Fruit fly (Drosophila melanogaster) whole organism, embryonic: ENCODE results near the gene Tcs6.
A peak's percentile ranks its signal among the peaks of the same experiment; 100 is the strongest.

Source experiments
- BtbVII ChIP-seq: fragments of 200-800 bp; sonication (Bioruptor generic); optimal IDR thresholded peaks from 3 replicates; lab custom pipeline; 2017; ENCODE audit warnings: missing biosample characterization, mild to moderate bottlenecking, missing genetic modification characterization
- CG10274 ChIP-seq: fragments of 200-800 bp; sonication (Bioruptor generic); optimal IDR thresholded peaks from 3 replicates; lab custom pipeline; 2017; ENCODE audit warnings: missing biosample characterization, mild to moderate bottlenecking, missing genetic modification characterization
- CG10565 ChIP-seq: fragments of 200-800 bp; sonication (Bioruptor generic); optimal IDR thresholded peaks from 3 replicates; lab custom pipeline; 2016; ENCODE audit warnings: missing biosample characterization, mild to moderate bottlenecking, missing genetic modification characterization
- CG10979 ChIP-seq: fragments of 200-800 bp; sonication (Bioruptor generic); optimal IDR thresholded peaks from 2 replicates; lab custom pipeline; 2018; ENCODE audit warnings: missing biosample characterization, mild to moderate bottlenecking, missing genetic modification characterization, moderate library complexity
- CG12219 ChIP-seq: fragments of 200-800 bp; sonication (Bioruptor generic); optimal IDR thresholded peaks from 3 replicates; lab custom pipeline; 2018; ENCODE audit warnings: missing biosample characterization, mild to moderate bottlenecking, missing genetic modification characterization
- CG1529 ChIP-seq: fragments of 200-800 bp; sonication (Bioruptor generic); optimal IDR thresholded peaks from 3 replicates; lab custom pipeline; 2018; ENCODE audit warnings: missing biosample characterization, missing genetic modification characterization
- CG1603 ChIP-seq: fragments of 200-800 bp; sonication (Bioruptor generic); optimal IDR thresholded peaks from 2 replicates; lab custom pipeline; 2019; ENCODE audit warnings: missing biosample characterization, mild to moderate bottlenecking, missing genetic modification characterization, moderate library complexity
- CG16813 ChIP-seq: fragments of 200-800 bp; sonication (Bioruptor generic); IDR thresholded peaks from 3 replicates; pipeline ENCODE4 v1.3.6; 2022; ENCODE audit warnings: missing biosample characterization, missing genetic modification characterization; ENCODE audit not compliant: partially characterized antibody
- CG17829 ChIP-seq: fragments of 200-800 bp; optimal IDR thresholded peaks from 2 replicates; lab custom pipeline; 2019; ENCODE audit warnings: missing biosample characterization, mild to moderate bottlenecking, missing genetic modification characterization, moderate library complexity
- CG1832 ChIP-seq: fragments of 200-800 bp; sonication (Bioruptor generic); optimal IDR thresholded peaks from 2 replicates; lab custom pipeline; 2017; ENCODE audit warnings: missing biosample characterization, mild to moderate bottlenecking, missing genetic modification characterization, inconsistent platforms
- CG32772 ChIP-seq: fragments of 200-800 bp; sonication (Bioruptor generic); IDR thresholded peaks from 2 replicates; pipeline ENCODE4 v1.3.6; 2022; ENCODE audit warnings: missing biosample characterization, missing genetic modification characterization
- CG33557 ChIP-seq: fragments of 200-800 bp; sonication (Bioruptor generic); optimal IDR thresholded peaks from 2 replicates; lab custom pipeline; 2019; ENCODE audit warnings: missing biosample characterization, mild to moderate bottlenecking, missing genetic modification characterization, moderate library complexity
- CG3847 ChIP-seq: fragments of 200-800 bp; sonication (Bioruptor generic); IDR thresholded peaks from 2 replicates; pipeline ENCODE4 v1.3.6; 2022; ENCODE audit warnings: missing biosample characterization, missing genetic modification characterization
- CG4282 ChIP-seq: fragments of 200-800 bp; sonication (Bioruptor generic); optimal IDR thresholded peaks from 2 replicates; lab custom pipeline; 2016; ENCODE audit warnings: missing biosample characterization, missing genetic modification characterization
- CG4328 ChIP-seq: fragments of 200-800 bp; sonication (Bioruptor generic); optimal IDR thresholded peaks from 3 replicates; lab custom pipeline; 2017; ENCODE audit warnings: missing biosample characterization, missing genetic modification reagents, missing genetic modification characterization
- CG4617 ChIP-seq: fragments of 200-800 bp; sonication (Bioruptor generic); optimal IDR thresholded peaks from 3 replicates; lab custom pipeline; 2016; ENCODE audit warnings: missing biosample characterization, missing genetic modification characterization, borderline replicate concordance
- CG4820 ChIP-seq: fragments of 200-800 bp; sonication (Bioruptor generic); optimal IDR thresholded peaks from 3 replicates; lab custom pipeline; 2016; ENCODE audit warnings: missing biosample characterization, missing genetic modification characterization
- D ChIP-seq, 2 experiments: fragments of 200-800 bp in 1 of 2; fragments of >200 bp in 1 of 2; sonication (Bioruptor generic) in 1 of 2; optimal IDR thresholded peaks; 2 replicates in 1 of 2; 3 replicates in 1 of 2; lab custom pipeline; 2017; ENCODE audit warnings: mild to moderate bottlenecking in 1 of 2, missing biosample characterization in 1 of 2, missing genetic modification characterization in 1 of 2, missing genetic modification reagents in 1 of 2
- Dip3 ChIP-seq: fragments of 200-800 bp; sonication (Bioruptor generic); optimal IDR thresholded peaks from 3 replicates; lab custom pipeline; 2016; ENCODE audit warnings: missing biosample characterization, missing genetic modification characterization
- HLH3B ChIP-seq: fragments of 200-800 bp; sonication (Bioruptor generic); IDR thresholded peaks from 2 replicates; pipeline ENCODE4 v1.3.6; 2022; ENCODE audit warnings: missing biosample characterization, missing genetic modification characterization
- Hey ChIP-seq: fragments of 200-800 bp; sonication (Bioruptor generic); optimal IDR thresholded peaks from 3 replicates; lab custom pipeline; 2018; ENCODE audit warnings: missing biosample characterization, mild to moderate bottlenecking, missing genetic modification characterization
- Jarid2 ChIP-seq: fragments of 200-800 bp; sonication (Bioruptor generic); optimal IDR thresholded peaks from 3 replicates; lab custom pipeline; 2017; ENCODE audit warnings: mild to moderate bottlenecking, missing biosample characterization, missing genetic modification reagents, missing genetic modification characterization
- Lpt ChIP-seq: fragments of >200 bp; optimal IDR thresholded peaks from 2 replicates; lab custom pipeline; 2018; ENCODE audit warnings: missing biosample characterization, missing genetic modification characterization
- Meics ChIP-seq: fragments of 200-800 bp; sonication (Bioruptor generic); optimal IDR thresholded peaks from 2 replicates; lab custom pipeline; 2017; ENCODE audit warnings: missing biosample characterization, mild to moderate bottlenecking, missing genetic modification characterization
- NFAT ChIP-seq: fragments of 200-800 bp; sonication (Bioruptor generic); IDR thresholded peaks from 2 replicates; pipeline ENCODE4 v1.3.6; 2022; ENCODE audit warnings: missing biosample characterization, missing genetic modification characterization
- ato ChIP-seq: fragments of 200-800 bp; sonication (Bioruptor generic); IDR thresholded peaks from 2 replicates; pipeline ENCODE4 v1.3.6; 2022; ENCODE audit warnings: missing biosample characterization, missing genetic modification characterization; ENCODE audit not compliant: partially characterized antibody
- az2 ChIP-seq: fragments of 200-800 bp; sonication (Bioruptor generic); optimal IDR thresholded peaks from 3 replicates; lab custom pipeline; 2016; ENCODE audit warnings: missing biosample characterization, missing genetic modification characterization
- br ChIP-seq: fragments of >200 bp; optimal IDR thresholded peaks from 2 replicates; lab custom pipeline; 2017
- ci ChIP-seq: fragments of 200-800 bp; sonication (Bioruptor generic); IDR thresholded peaks from 3 replicates; pipeline ENCODE4 v1.3.6; 2022; ENCODE audit warnings: missing biosample characterization, missing genetic modification characterization
- da ChIP-seq: fragments of 200-800 bp; sonication (Bioruptor generic); optimal IDR thresholded peaks from 2 replicates; lab custom pipeline; 2016; ENCODE audit warnings: missing biosample characterization, missing genetic modification characterization
- dysf ChIP-seq: fragments of 200-800 bp; sonication (Bioruptor generic); IDR thresholded peaks from 3 replicates; pipeline ENCODE4 v1.3.6; 2022; ENCODE audit warnings: missing biosample characterization, missing genetic modification characterization
- ewg ChIP-seq: fragments of 200-800 bp; sonication (Bioruptor generic); optimal IDR thresholded peaks from 3 replicates; lab custom pipeline; 2017; ENCODE audit warnings: mild to moderate bottlenecking, missing biosample characterization, missing genetic modification reagents, missing genetic modification characterization
- fd102C ChIP-seq: fragments of 200-800 bp; sonication (Bioruptor generic); optimal IDR thresholded peaks from 2 replicates; lab custom pipeline; 2018; ENCODE audit warnings: missing biosample characterization, mild to moderate bottlenecking, missing genetic modification characterization, moderate library complexity
- fd96Cb ChIP-seq: fragments of 200-800 bp; sonication (Bioruptor generic); optimal IDR thresholded peaks from 2 replicates; lab custom pipeline; 2018; ENCODE audit warnings: missing biosample characterization, mild to moderate bottlenecking, missing genetic modification characterization, moderate library complexity
- insv ChIP-seq, 2 experiments: fragments of 200-800 bp; sonication (Bioruptor generic); optimal IDR thresholded peaks; 3 replicates each; lab custom pipeline; 2016 to 2018; ENCODE audit warnings: missing biosample characterization in 2 of 2, missing genetic modification characterization in 2 of 2
- kah ChIP-seq: fragments of 200-800 bp; sonication (Bioruptor generic); optimal IDR thresholded peaks from 2 replicates; lab custom pipeline; 2018; ENCODE audit warnings: missing biosample characterization, mild to moderate bottlenecking, missing genetic modification characterization
- kni ChIP-seq: fragments of 200-800 bp; sonication (Bioruptor generic); optimal IDR thresholded peaks from 3 replicates; lab custom pipeline; 2017; ENCODE audit warnings: mild to moderate bottlenecking, missing biosample characterization, missing genetic modification reagents, missing genetic modification characterization
- nerfin-1 ChIP-seq: fragments of 200-800 bp; sonication (Bioruptor generic); optimal IDR thresholded peaks from 3 replicates; lab custom pipeline; 2019; ENCODE audit warnings: missing biosample characterization, mild to moderate bottlenecking, missing genetic modification characterization, moderate library complexity
- pros ChIP-seq: fragments of 200-800 bp; sonication (Bioruptor generic); optimal IDR thresholded peaks from 3 replicates; lab custom pipeline; 2019; ENCODE audit warnings: missing biosample characterization, mild to moderate bottlenecking, missing genetic modification characterization, moderate library complexity
- sc ChIP-seq, 3 experiments: fragments of >200 bp in 2 of 3; fragments of 200-800 bp in 1 of 3; sonication (Bioruptor generic) in 1 of 3; optimal IDR thresholded peaks; 2 replicates in 2 of 3; 3 replicates in 1 of 3; lab custom pipeline; 2017; ENCODE audit warnings: mild to moderate bottlenecking in 1 of 3, missing biosample characterization in 1 of 3, missing genetic modification characterization in 1 of 3, missing genetic modification reagents in 1 of 3
- scrt ChIP-seq: fragments of 200-800 bp; sonication (Bioruptor generic); optimal IDR thresholded peaks from 2 replicates; lab custom pipeline; 2018; ENCODE audit warnings: missing biosample characterization, mild to moderate bottlenecking, missing genetic modification characterization, moderate library complexity
- sens ChIP-seq: fragments of 200-800 bp; sonication (Bioruptor generic); peaks from one replicate; lab custom pipeline; 2016; ENCODE audit warnings: missing biosample characterization, missing genetic modification characterization
- tll ChIP-seq, 2 experiments: fragments of 200-800 bp in 1 of 2; fragments of >200 bp in 1 of 2; sonication (Bioruptor generic) in 1 of 2; optimal IDR thresholded peaks; 2 replicates each; lab custom pipeline; 2017 to 2019; ENCODE audit warnings: missing biosample characterization in 2 of 2, missing genetic modification characterization in 2 of 2, mild to moderate bottlenecking in 1 of 2, moderate library complexity in 1 of 2
- twi ChIP-seq: fragments of 200-800 bp; optimal IDR thresholded peaks from 2 replicates; lab custom pipeline; 2019; ENCODE audit warnings: missing biosample characterization, mild to moderate bottlenecking, missing genetic modification characterization, moderate library complexity
- z ChIP-seq: fragments of 200-800 bp; sonication (Bioruptor generic); IDR thresholded peaks from 3 replicates; pipeline ENCODE4 v1.3.6; 2022; ENCODE audit warnings: missing biosample characterization, missing genetic modification characterization

Gene Tcs6

dm6 chr3R:26034643-26035368 is 23.2 kb downstream of the Tcs6 start (continued):
- TF ChIP-seq sc (optimal IDR thresholded peaks at IDR 0.05; lab: Kevin White, UChicago) (no peak), sc (GFP tag; optimal IDR thresholded peaks at IDR 0.05; lab: Kevin White, UChicago) (peak; percentile 15), BtbVII (GFP tag; lab: Kevin White, UChicago) (no peak), kah (GFP tag; lab: Kevin White, UChicago) (peak; percentile 60), CG17829 (tag; lab: Kevin White, UChicago) (peak; percentile 6), D (optimal IDR thresholded peaks at IDR 0.05; lab: Kevin White, UChicago) (peak; percentile 66), D (GFP tag; optimal IDR thresholded peaks at IDR 0.05; lab: Kevin White, UChicago) (no peak), kni (GFP tag; lab: Kevin White, UChicago) (peak; percentile 95), CG33557 (GFP tag; lab: Kevin White, UChicago) (peak; percentile 44), dysf (GFP tag; lab: Robert Waterston, UW) (peak; percentile 38; the same call in 1 of the 3 replicates), CG1832 (peak; percentile 36), CG16813 (no peak)
- TF ChIP-seq, all 482 proteins: peak for 37

DNA sequence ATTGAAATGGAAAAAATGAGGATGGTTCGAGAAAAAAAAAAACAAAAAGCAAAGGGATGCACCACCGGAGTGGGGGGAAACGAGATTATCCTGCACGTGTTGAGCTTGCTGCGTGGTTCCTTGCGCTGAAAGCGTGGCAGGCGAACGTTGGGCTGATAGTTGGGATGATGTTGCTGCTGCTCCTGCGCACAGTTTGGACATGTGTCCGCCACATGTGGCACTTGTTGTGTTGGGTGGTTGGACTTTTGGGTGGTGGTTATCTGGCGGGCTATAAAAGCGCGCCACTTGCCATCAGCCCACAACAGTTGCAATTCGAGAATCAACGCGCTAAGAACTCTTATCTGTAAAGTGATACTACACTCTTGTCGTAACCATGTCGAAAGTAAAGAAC is 25.4 kb downstream of the Tcs6 start:
- TF ChIP-seq twi (peak; percentile 74), HLH3B (GFP tag; lab: Robert Waterston, UW) (no peak), Meics (GFP tag; lab: Kevin White, UChicago) (no peak), pros (GFP tag; lab: Kevin White, UChicago) (peak; percentile 41), Hey (tag; lab: Kevin White, UChicago) (peak; percentile 93), CG10565 (GFP tag; lab: Kevin White, UChicago) (no peak), ewg (GFP tag; lab: Kevin White, UChicago) (peak; percentile 72), nerfin-1 (tag; lab: Kevin White, UChicago) (no peak), scrt (GFP tag; lab: Kevin White, UChicago) (peak; percentile 16), CG32772 (GFP tag; lab: Robert Waterston, UW) (0 out of 2 replicates have a peak, but pooled peaks have one; percentile 15), CG12219 (GFP tag; lab: Kevin White, UChicago) (no peak), CG4328 (GFP tag; lab: Kevin White, UChicago) (no peak)

DNA sequence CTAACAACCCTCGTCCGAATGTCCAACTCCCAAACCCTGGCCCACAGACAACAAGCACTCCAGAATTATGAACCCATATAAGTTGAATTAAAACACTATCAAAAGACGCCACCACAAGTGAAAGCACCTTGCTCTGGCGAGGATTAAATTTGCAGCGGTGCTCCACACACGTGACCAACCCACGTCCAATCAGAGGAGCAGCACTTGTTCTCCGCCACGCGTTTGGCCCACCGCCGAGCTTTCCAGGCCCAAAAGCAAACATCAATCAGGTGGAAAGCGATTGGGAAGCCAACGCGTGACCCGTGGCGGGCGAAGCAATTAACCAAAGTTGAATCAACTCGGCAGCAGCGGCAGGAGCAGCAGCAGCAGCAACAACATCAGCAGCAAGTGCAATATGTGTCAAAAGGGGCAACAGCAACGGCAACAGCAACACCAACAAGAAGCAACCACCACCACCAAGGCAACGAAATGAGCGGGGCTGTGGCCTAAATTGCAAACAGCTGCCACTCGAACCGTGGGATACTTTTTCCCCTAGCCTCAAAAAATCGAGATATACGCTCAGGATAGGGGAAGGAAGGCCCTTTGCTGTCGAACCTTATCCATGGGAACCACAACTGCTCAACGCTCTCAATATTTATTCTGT is 25.9 kb downstream of the Tcs6 start:
- TF ChIP-seq CG4282 (GFP tag; lab: Kevin White, UChicago) (no peak), CG1529 (GFP tag; lab: Kevin White, UChicago) (no peak), NFAT (GFP tag; lab: Robert Waterston, UW) (no peak), tll (GFP tag; optimal IDR thresholded peaks at IDR 0.05; lab: Kevin White, UChicago) (peak in 1 of 2 experiments; percentile 44), az2 (GFP tag; lab: Kevin White, UChicago) (no peak), ato (GFP tag; lab: Robert Waterston, UW) (no peak), CG1603 (tag; lab: Kevin White, UChicago) (no peak), CG4617 (no peak), CG3847 (GFP tag; lab: Robert Waterston, UW) (no peak), Dip3 (no peak), z (GFP tag; lab: Robert Waterston, UW) (peak; percentile 47; the same call in 1 of the 3 replicates), CG10274 (GFP tag; lab: Kevin White, UChicago) (no peak), br (lab: Kevin White, UChicago) (no peak), Jarid2 (GFP tag; lab: Kevin White, UChicago) (no peak), insv (GFP tag; optimal IDR thresholded peaks at IDR 0.05; lab: Kevin White, UChicago) (peak in 1 of 2 experiments; percentile 27), CG10979 (tag; lab: Kevin White, UChicago) (no peak), CG4820 (GFP tag; lab: Kevin White, UChicago) (no peak), Lpt (GFP tag; lab: Kevin White, UChicago) (no peak), fd102C (GFP tag; lab: Kevin White, UChicago) (no peak), ci (GFP tag; lab: Robert Waterston, UW) (no peak), da (peak; percentile 72), sens (GFP tag; lab: Kevin White, UChicago) (peak; percentile 46), fd96Cb (tag; lab: Kevin White, UChicago) (no peak)
